Worm (Caenorhabditis elegans): Measurements from ENCODE around the gene sri-2.

DNA sequence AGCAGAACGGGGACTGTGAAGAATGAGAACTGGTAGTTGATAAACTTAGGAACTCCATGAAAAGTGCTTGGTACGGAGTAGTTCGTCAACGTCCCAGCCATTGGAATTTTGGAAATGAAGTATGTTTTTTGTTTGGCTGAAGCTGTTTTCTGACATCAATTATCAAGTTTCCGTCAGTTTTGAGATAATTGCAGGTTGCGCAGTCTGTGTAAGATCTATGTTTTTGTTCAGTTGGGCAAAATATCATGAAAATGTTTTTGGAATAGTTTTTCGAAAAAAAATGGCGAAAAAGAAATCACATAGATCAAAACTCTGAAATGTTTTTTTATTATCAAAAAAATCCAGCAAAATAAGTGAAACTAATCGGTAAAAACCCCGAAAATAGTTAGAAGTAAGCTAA is 9.8 kb upstream of the sri-2 start, which contains the start of gene sru-22:
- no peak for TF ChIP-seq madf-10 (tag; optimal IDR thresholded peaks at IDR 0.05)
- TF ChIP-seq chd-7 (tag; optimal IDR thresholded peaks at IDR 0.05) = no peak
- TF ChIP-seq lin-26 (GFP tag; IDR thresholded peaks at IDR 0.05) = no peak
- TF ChIP-seq ztf-6 (GFP tag; IDR thresholded peaks at IDR 0.05) = no peak
- TF ChIP-seq athp-1 (tag; optimal IDR thresholded peaks at IDR 0.05) = no peak
- TF ChIP-seq ztf-25 (GFP tag; IDR thresholded peaks at IDR 0.05) = no peak
- no peak for TF ChIP-seq nfya-1 (tag; optimal IDR thresholded peaks at IDR 0.05; ENCODE audit: borderline replicate concordance, insufficient read depth)
- TF ChIP-seq ama-1 (optimal IDR thresholded peaks at IDR 0.05) = no peak
- no peak for TF ChIP-seq ama-1 (GFP tag; optimal IDR thresholded peaks at IDR 0.05)
